Worm (Caenorhabditis elegans) whole organism, young adult: Measurements from ENCODE around the gene C28H8.2.

ENCODE experiments used
- B0019.2 ChIP-seq: fragments of 200-800 bp; sonication (Bioruptor generic); conservative IDR thresholded peaks from 2 replicates; pipeline ENCODE4 v1.3.6; 2022; ENCODE audit warnings: missing genetic modification reagents, missing genetic modification characterization, missing compliant biosample characterization
- B0035.1 ChIP-seq: sonication (generic microtip); optimal IDR thresholded peaks from 2 replicates; lab custom pipeline; 2016; ENCODE audit warnings: missing genetic modification characterization, mild to moderate bottlenecking, missing compliant biosample characterization, missing genotype, missing genetic modification reagents
- B0336.3 ChIP-seq: fragments of 200-800 bp; sonication (Bioruptor generic); IDR thresholded peaks from 2 replicates; pipeline ENCODE4 v1.3.6; 2022; ENCODE audit warnings: missing genetic modification characterization, missing compliant biosample characterization
- D2030.7 ChIP-seq: fragments of 200-800 bp; sonication (Bioruptor generic); IDR thresholded peaks from 2 replicates; pipeline ENCODE4 v1.3.6; 2022; ENCODE audit warnings: missing genetic modification reagents, missing genetic modification characterization, missing compliant biosample characterization
- F10E7.11 ChIP-seq: sonication (generic microtip); optimal IDR thresholded peaks from 2 replicates; lab custom pipeline; 2017; ENCODE audit warnings: mild to moderate bottlenecking, missing genetic modification characterization, moderate library complexity, missing compliant biosample characterization
- F33H1.4 ChIP-seq: fragments of 200-800 bp; sonication (Bioruptor generic); IDR thresholded peaks from 2 replicates; pipeline ENCODE4 v1.3.6; 2022; ENCODE audit warnings: missing genetic modification reagents, missing genetic modification characterization, missing compliant biosample characterization
- F52B5.7 ChIP-seq: sonication (generic microtip); optimal IDR thresholded peaks from 2 replicates; lab custom pipeline; 2016; ENCODE audit warnings: mild to moderate bottlenecking, missing genetic modification characterization, missing compliant biosample characterization
- K11D2.4 ChIP-seq: fragments of 200-800 bp; sonication (Bioruptor generic); IDR thresholded peaks from 2 replicates; pipeline ENCODE4 v1.3.6; 2022; ENCODE audit warnings: missing genetic modification reagents, missing genetic modification characterization, missing compliant biosample characterization
- Y53G8AR.9 ChIP-seq: fragments of 200-800 bp; sonication (Bioruptor generic); conservative IDR thresholded peaks from 2 replicates; pipeline ENCODE4 v1.3.6; 2022; ENCODE audit warnings: missing genetic modification reagents, missing genetic modification characterization, missing compliant biosample characterization
- Y56A3A.18 ChIP-seq: fragments of 200-800 bp; sonication (Bioruptor generic); IDR thresholded peaks from 2 replicates; pipeline ENCODE4 v1.3.6; 2022; ENCODE audit warnings: missing genetic modification reagents, missing genetic modification characterization, missing compliant biosample characterization
- Y95B8A.8 ChIP-seq: fragments of 200-800 bp; sonication (Bioruptor generic); IDR thresholded peaks from 2 replicates; pipeline ENCODE4 v1.3.6; 2022; ENCODE audit warnings: missing genetic modification reagents, missing genetic modification characterization, missing compliant biosample characterization
- ZK185.1 ChIP-seq: sonication (generic microtip); optimal IDR thresholded peaks from 2 replicates; lab custom pipeline; 2016; ENCODE audit warnings: mild to moderate bottlenecking, missing genetic modification characterization, missing compliant biosample characterization; ENCODE audit not compliant: poor library complexity, severe bottlenecking
- ama-1 ChIP-seq, 3 experiments: fragments of 150-350 bp in 1 of 3; sonication (generic microtip) in 2 of 3; optimal IDR thresholded peaks; 2 replicates each; lab custom pipeline; 2014 to 2018; ENCODE audit warnings: missing biosample characterization in 2 of 3, missing genetic modification characterization in 2 of 3, missing genetic modification reagents in 2 of 3
- aptf-3 ChIP-seq: fragments of 200-800 bp; sonication (Bioruptor generic); IDR thresholded peaks from 2 replicates; pipeline ENCODE4 v1.3.6; 2022; ENCODE audit warnings: missing genetic modification characterization, missing compliant biosample characterization
- attf-3 ChIP-seq: fragments of 200-800 bp; sonication (Bioruptor generic); conservative IDR thresholded peaks from 2 replicates; pipeline ENCODE4 v1.3.6; 2022; ENCODE audit warnings: missing genetic modification reagents, missing genetic modification characterization, missing compliant biosample characterization
- ccch-3 ChIP-seq: fragments of 200-800 bp; sonication (Bioruptor generic); optimal IDR thresholded peaks from 2 replicates; lab custom pipeline; 2018; ENCODE audit warnings: mild to moderate bottlenecking, missing genetic modification characterization, missing compliant biosample characterization
- cebp-1 ChIP-seq, 2 experiments: fragments of 200-800 bp in 1 of 2; sonication (Bioruptor generic) in 1 of 2; sonication (generic microtip) in 1 of 2; IDR thresholded peaks in 1 of 2; optimal IDR thresholded peaks in 1 of 2; 2 replicates each; pipeline versions ENCODE4 v1.3.6 to Lab custom; 2017 to 2022; ENCODE audit warnings: missing compliant biosample characterization in 2 of 2, missing genetic modification characterization in 2 of 2, mild to moderate bottlenecking in 1 of 2, missing genetic modification reagents in 1 of 2, moderate library complexity in 1 of 2
- ceh-27 ChIP-seq: fragments of 200-800 bp; sonication (Bioruptor generic); optimal IDR thresholded peaks from 2 replicates; lab custom pipeline; 2018; ENCODE audit warnings: mild to moderate bottlenecking, missing genetic modification characterization, moderate library complexity, missing compliant biosample characterization
- ceh-40 ChIP-seq: fragments of 200-800 bp; sonication (Bioruptor generic); IDR thresholded peaks from 2 replicates; pipeline ENCODE4 v1.3.6; 2022; ENCODE audit warnings: missing genetic modification characterization, missing compliant biosample characterization
- die-1 ChIP-seq: sonication (generic microtip); optimal IDR thresholded peaks from 2 replicates; lab custom pipeline; 2016; ENCODE audit warnings: missing genotype, mild to moderate bottlenecking, missing genetic modification characterization, missing compliant biosample characterization
- dox-1 ChIP-seq: fragments of 200-800 bp; sonication (Bioruptor generic); IDR thresholded peaks from 2 replicates; pipeline ENCODE4 v1.3.6; 2022; ENCODE audit warnings: missing genetic modification reagents, missing genetic modification characterization, missing compliant biosample characterization
- dpl-1 ChIP-seq: fragments of 150-350 bp; optimal IDR thresholded peaks from 2 replicates; lab custom pipeline; 2014; ENCODE audit warnings: missing biosample characterization, missing genetic modification reagents, missing genetic modification characterization
- efl-1 ChIP-seq: fragments of 150-350 bp; optimal IDR thresholded peaks from 2 replicates; lab custom pipeline; 2014; ENCODE audit warnings: missing biosample characterization, missing genetic modification reagents, missing genetic modification characterization
- egrh-3 ChIP-seq: fragments of 200-800 bp; sonication (Bioruptor generic); IDR thresholded peaks from 2 replicates; pipeline ENCODE4 v1.3.6; 2022; ENCODE audit warnings: missing genetic modification reagents, missing genetic modification characterization, missing compliant biosample characterization
- ekl-4 ChIP-seq: fragments of 200-800 bp; sonication (Bioruptor generic); IDR thresholded peaks from 2 replicates; pipeline ENCODE4 v1.3.6; 2022; ENCODE audit warnings: missing genetic modification reagents, missing genetic modification characterization, missing compliant biosample characterization
- hlh-12 ChIP-seq: sonication (generic microtip); optimal IDR thresholded peaks from 2 replicates; lab custom pipeline; 2016; ENCODE audit warnings: missing genetic modification characterization, missing compliant biosample characterization
- hsf-1 ChIP-seq: fragments of 200-800 bp; sonication (Bioruptor generic); IDR thresholded peaks from 2 replicates; pipeline ENCODE4 v1.3.6; 2022; ENCODE audit warnings: missing genetic modification reagents, missing genetic modification characterization, missing compliant biosample characterization
- let-607 ChIP-seq, 2 experiments: fragments of 200-800 bp in 1 of 2; sonication (Bioruptor generic) in 1 of 2; sonication (generic microtip) in 1 of 2; optimal IDR thresholded peaks; 2 replicates each; lab custom pipeline; 2016 to 2018; ENCODE audit warnings: mild to moderate bottlenecking in 2 of 2, missing compliant biosample characterization in 2 of 2, missing genetic modification characterization in 2 of 2, moderate library complexity in 2 of 2, missing genotype in 1 of 2
- lsl-1 ChIP-seq: fragments of 200-800 bp; sonication (Bioruptor generic); optimal IDR thresholded peaks from 2 replicates; lab custom pipeline; 2018; ENCODE audit warnings: mild to moderate bottlenecking, missing genetic modification characterization, moderate library complexity, missing compliant biosample characterization
- mel-28 ChIP-seq: sonication (generic microtip); optimal IDR thresholded peaks from 2 replicates; lab custom pipeline; 2016; ENCODE audit warnings: borderline replicate concordance, mild to moderate bottlenecking, missing genetic modification characterization, missing compliant biosample characterization
- nfya-1 ChIP-seq: sonication (generic microtip); optimal IDR thresholded peaks from 2 replicates; lab custom pipeline; 2017; ENCODE audit warnings: antibody characterized with exemption, missing compliant biosample characterization, missing genetic modification characterization, borderline replicate concordance; ENCODE audit not compliant: insufficient read depth
- nfya-2 ChIP-seq: fragments of 200-800 bp; sonication (Bioruptor generic); IDR thresholded peaks from 2 replicates; pipeline ENCODE4 v1.3.6; 2022; ENCODE audit warnings: missing genetic modification reagents, missing genetic modification characterization, missing compliant biosample characterization
- sea-2 ChIP-seq: fragments of 200-800 bp; sonication (Bioruptor generic); IDR thresholded peaks from 2 replicates; pipeline ENCODE4 v1.3.6; 2022; ENCODE audit warnings: missing genetic modification characterization, missing compliant biosample characterization
- snpc-1.3 ChIP-seq: sonication (generic microtip); optimal IDR thresholded peaks from 2 replicates; lab custom pipeline; 2017; ENCODE audit warnings: missing genetic modification characterization, mild to moderate bottlenecking, missing compliant biosample characterization, antibody characterized with exemption, moderate library complexity, missing genotype, missing genetic modification reagents; ENCODE audit not compliant: insufficient read depth
- somi-1 ChIP-seq: fragments of 200-800 bp; sonication (Bioruptor generic); optimal IDR thresholded peaks from 2 replicates; lab custom pipeline; 2018; ENCODE audit warnings: mild to moderate bottlenecking, missing genetic modification characterization, missing compliant biosample characterization
- tbx-9 ChIP-seq: sonication (generic microtip); optimal IDR thresholded peaks from 2 replicates; lab custom pipeline; 2016; ENCODE audit warnings: borderline replicate concordance, missing genetic modification characterization, inconsistent platforms, missing compliant biosample characterization

The C28H8.2 gene

ce11 chrIII:5938790-5939452 is 18.8 kb downstream of the C28H8.2 start (continued):
- TF ChIP-seq dpl-1 (GFP tag; lab: Kevin White, UChicago): peak; percentile 75
- TF ChIP-seq Y53G8AR.9 (GFP tag; lab: Robert Waterston, UW): 0 out of 2 replicates have a peak, but pooled peaks have one; percentile 14
- TF ChIP-seq dox-1 (GFP tag; lab: Robert Waterston, UW): peak; percentile 77
- no peak for TF ChIP-seq K11D2.4 (GFP tag; lab: Robert Waterston, UW)
- peak; percentile 44 for TF ChIP-seq B0336.3 (GFP tag; lab: Robert Waterston, UW)
- TF ChIP-seq ccch-3: no peak
- peak; percentile 89 for TF ChIP-seq Y95B8A.8 (GFP tag; lab: Robert Waterston, UW)
- TF ChIP-seq attf-3 (GFP tag; lab: Robert Waterston, UW): no peak
- no peak for TF ChIP-seq nfya-1 (tag; lab: Kevin White, UChicago)
- TF ChIP-seq sea-2 (GFP tag; lab: Robert Waterston, UW): no peak
- TF ChIP-seq die-1 (tag; lab: Kevin White, UChicago): no peak
- no peak for TF ChIP-seq Y56A3A.18 (GFP tag; lab: Robert Waterston, UW)
- no peak for TF ChIP-seq nfya-2 (GFP tag; lab: Robert Waterston, UW)
- no peak for TF ChIP-seq let-607 (tag; optimal IDR thresholded peaks at IDR 0.05; lab: Kevin White, UChicago)
- peak; percentile 89 for TF ChIP-seq lsl-1 (GFP tag; lab: Kevin White, UChicago)
- TF ChIP-seq ceh-27: no peak
- peak; percentile 96 for TF ChIP-seq F33H1.4 (GFP tag; lab: Robert Waterston, UW)
- TF ChIP-seq ekl-4 (GFP tag; lab: Robert Waterston, UW): peak; percentile 60
- no peak for TF ChIP-seq F10E7.11
- no peak for TF ChIP-seq B0035.1 (tag; lab: Kevin White, UChicago)
- peak; percentile 74 for TF ChIP-seq B0019.2 (GFP tag; lab: Robert Waterston, UW)
- TF ChIP-seq tbx-9 (tag; lab: Kevin White, UChicago): no peak
- TF ChIP-seq snpc-1.3 (tag; lab: Kevin White, UChicago): peak; percentile 26
- TF ChIP-seq aptf-3 (GFP tag; lab: Robert Waterston, UW): no peak
- peak; percentile 64; the same call in 1 of the 2 replicates for TF ChIP-seq cebp-1 (GFP tag; IDR thresholded peaks at IDR 0.05; lab: Robert Waterston, UW)
- TF ChIP-seq cebp-1 (tag; optimal IDR thresholded peaks at IDR 0.05; lab: Kevin White, UChicago): no peak
- TF ChIP-seq somi-1 (GFP tag; lab: Kevin White, UChicago): no peak
- no peak for TF ChIP-seq ceh-40 (GFP tag; lab: Robert Waterston, UW)
- no peak for TF ChIP-seq F52B5.7
- peak; percentile 88 for TF ChIP-seq D2030.7 (GFP tag; lab: Robert Waterston, UW)

- TF ChIP-seq ama-1 (optimal IDR thresholded peaks at IDR 0.05; lab: Kevin White, UChicago) (no peak), ama-1 (GFP tag; optimal IDR thresholded peaks at IDR 0.05; lab: Kevin White, UChicago) (peak in 1 of 2 experiments; percentile 2), efl-1 (GFP tag; lab: Kevin White, UChicago) (no peak), ekl-4 (GFP tag; lab: Robert Waterston, UW) (no peak), dox-1 (GFP tag; lab: Robert Waterston, UW) (0 out of 2 replicates have a peak, but pooled peaks have one; percentile 6), ceh-27 (no peak), hsf-1 (GFP tag; lab: Robert Waterston, UW) (peak; percentile 48; the same call in 1 of the 2 replicates), egrh-3 (GFP tag; lab: Robert Waterston, UW) (peak; percentile 44; the same call in 1 of the 2 replicates), mel-28 (tag; lab: Kevin White, UChicago) (peak; percentile 9), ZK185.1 (peak; percentile 60), sea-2 (GFP tag; lab: Robert Waterston, UW) (no peak), hlh-12 (tag; lab: Kevin White, UChicago) (no peak), Y53G8AR.9 (GFP tag; lab: Robert Waterston, UW) (0 out of 2 replicates have a peak, but pooled peaks have one; percentile 8), lsl-1 (GFP tag; lab: Kevin White, UChicago) (peak; percentile 27), B0019.2 (GFP tag; lab: Robert Waterston, UW) (no peak), cebp-1 (GFP tag; IDR thresholded peaks at IDR 0.05; lab: Robert Waterston, UW) (peak; percentile 88), cebp-1 (tag; optimal IDR thresholded peaks at IDR 0.05; lab: Kevin White, UChicago) (peak; percentile 95)
Observed at ce11 chrIII:5939453-5940296, 19.6 kb downstream of the C28H8.2 start, which contains the start of gene ubq-1. Gene ubq-1 (plus strand): TSS chrIII:5940254.
